Worm (Caenorhabditis elegans) whole organism, mixed stage, embryonic: ENCODE results near the gene rpc-25.

Experiments
- mab-5 ChIP-seq: fragments of 150-350 bp; optimal IDR thresholded peaks from 2 replicates; lab custom pipeline; 2014; ENCODE audit warnings: missing biosample characterization, missing genetic modification characterization
- pha-4 ChIP-seq: fragments of 150-350 bp; optimal IDR thresholded peaks from 2 replicates; lab custom pipeline; 2018; ENCODE audit warnings: missing biosample characterization, missing genetic modification reagents, missing genetic modification characterization
- tbx-8 ChIP-seq: fragments of 200-800 bp; sonication (Bioruptor generic); optimal IDR thresholded peaks from 2 replicates; lab custom pipeline; 2018; ENCODE audit warnings: mild to moderate bottlenecking, missing genetic modification characterization, moderate library complexity, missing compliant biosample characterization

DNA sequence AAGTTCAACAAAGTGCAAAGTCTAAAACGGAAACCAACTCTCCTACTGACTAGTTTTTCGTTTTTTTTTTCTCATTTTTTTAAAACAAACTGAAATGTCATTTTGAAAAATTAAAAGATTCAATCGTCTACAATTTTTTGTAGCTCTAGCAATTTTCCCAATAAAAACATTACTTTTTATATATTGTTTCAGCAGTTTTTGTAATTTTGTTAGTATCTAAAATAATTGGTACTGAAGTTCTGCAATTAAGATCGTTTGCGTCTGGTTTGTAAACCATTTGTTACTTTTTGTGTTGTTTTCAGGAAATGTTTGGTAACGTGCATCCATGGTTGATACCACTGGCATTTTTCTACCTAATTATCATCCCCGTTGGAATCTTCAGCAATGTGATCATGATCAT lies 47.9 kb downstream of the rpc-25 start, which contains the start of gene srsx-30:
- TF ChIP-seq mab-5 (no peak), tbx-8 (GFP tag; lab: Kevin White, UChicago) (no peak), pha-4 (no peak)
